Fruit fly (Drosophila melanogaster): ENCODE results near the gene Cyp6v1.
"Not testable (repeated sequence)": the region's sequence is repeated elsewhere in the genome, so short reads cannot be mapped to it uniquely, and the experiment has no call there.

DNA sequence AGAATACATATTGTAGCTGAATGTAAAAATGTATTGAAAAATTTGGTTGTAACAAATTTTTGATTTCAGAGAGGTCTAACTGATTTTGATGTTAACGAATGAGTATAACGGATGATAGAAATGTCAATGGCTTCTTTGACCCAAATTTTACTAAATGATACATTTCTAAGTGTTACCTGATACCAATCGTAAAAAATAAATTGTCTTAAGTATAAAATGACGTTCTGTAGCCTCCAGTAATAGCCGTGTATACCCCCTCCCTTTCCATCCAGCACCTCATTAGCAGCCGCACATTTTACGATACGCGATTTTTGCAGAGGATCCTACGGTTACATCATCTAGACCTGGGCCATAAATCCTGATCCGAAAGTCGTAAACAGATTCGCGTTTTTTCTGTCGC lies 20.0 kb downstream of the Cyp6v1 start, which contains the start of gene hydra:
- not testable (repeated sequence) for TF ChIP-seq CG5204 (GFP tag; optimal IDR thresholded peaks at IDR 0.05); CG33017 (tag; optimal IDR thresholded peaks at IDR 0.05); CG12768 (GFP tag; optimal IDR thresholded peaks at IDR 0.05); CG14711 (tag; optimal IDR thresholded peaks at IDR 0.05); kay (GFP tag; ENCODE audit: borderline replicate concordance); bab1 (GFP tag; optimal IDR thresholded peaks at IDR 0.05); pad (GFP tag; optimal IDR thresholded peaks at IDR 0.05)

All from whole organism, adult.